Worm (Caenorhabditis elegans) whole organism, midembryonic: ENCODE data around the gene nspc-16.

Experiments
- T22C8.4 ChIP-seq: fragments of 200-800 bp; sonication (Bioruptor generic); IDR thresholded peaks from 2 replicates; pipeline ENCODE4 v1.3.6; 2022; ENCODE audit warnings: missing genetic modification characterization, missing compliant biosample characterization
- cog-1 ChIP-seq: sonication (generic microtip); optimal IDR thresholded peaks from 2 replicates; lab custom pipeline; 2016; ENCODE audit warnings: missing genetic modification characterization, missing compliant biosample characterization
- flt-1 ChIP-seq: fragments of 200-800 bp; sonication (Bioruptor generic); IDR thresholded peaks from 2 replicates; pipeline ENCODE4 v1.3.6; 2022; ENCODE audit warnings: missing genetic modification characterization, missing compliant biosample characterization
- klf-2 ChIP-seq: fragments of 200-800 bp; sonication (Bioruptor generic); conservative IDR thresholded peaks from 2 replicates; pipeline ENCODE4 v1.3.6; 2022; ENCODE audit warnings: missing genetic modification reagents, missing genetic modification characterization, missing compliant biosample characterization
- med-1 ChIP-seq: sonication (generic microtip); optimal IDR thresholded peaks from 2 replicates; lab custom pipeline; 2017; ENCODE audit warnings: missing genetic modification characterization, mild to moderate bottlenecking, missing compliant biosample characterization, antibody characterized with exemption, missing genetic modification reagents; ENCODE audit not compliant: insufficient read depth
- ref-1 ChIP-seq: fragments of 200-800 bp; sonication (Bioruptor generic); conservative IDR thresholded peaks from 2 replicates; pipeline ENCODE4 v1.3.6; 2022; ENCODE audit warnings: missing genetic modification reagents, missing genetic modification characterization, missing compliant biosample characterization
- tab-1 ChIP-seq: fragments of 200-800 bp; sonication (Bioruptor generic); IDR thresholded peaks from 2 replicates; pipeline ENCODE4 v1.3.6; 2022; ENCODE audit warnings: missing genetic modification characterization, missing compliant biosample characterization
- ztf-23 ChIP-seq: fragments of 200-800 bp; sonication (Bioruptor generic); IDR thresholded peaks from 2 replicates; pipeline ENCODE4 v1.3.6; 2022; ENCODE audit warnings: missing genetic modification reagents, missing genetic modification characterization, missing compliant biosample characterization
- ztf-29 ChIP-seq: fragments of 200-800 bp; sonication (Bioruptor generic); IDR thresholded peaks from 2 replicates; pipeline ENCODE4 v1.3.6; 2022; ENCODE audit warnings: missing genetic modification reagents, missing genetic modification characterization, missing compliant biosample characterization

- TF ChIP-seq klf-2 (no peak), ztf-23 (no peak), ztf-29 (GFP tag; lab: Robert Waterston, UW) (no peak), tab-1 (GFP tag; lab: Robert Waterston, UW) (no peak), flt-1 (GFP tag; lab: Robert Waterston, UW) (no peak), cog-1 (no peak), T22C8.4 (GFP tag; lab: Robert Waterston, UW) (no peak), med-1 (GFP tag; lab: Kevin White, UChicago) (no peak), ref-1 (no peak)
Measured at ce11 chrX:14495075-14495474, 28.3 kb upstream of the nspc-16 start.
